Worm (Caenorhabditis elegans) whole organism, L3 larva: ENCODE results near the gene nlp-24.

Experiments
- R02D3.7 ChIP-seq: fragments of 150-350 bp; optimal IDR thresholded peaks from 2 replicates; lab custom pipeline; 2014; ENCODE audit warnings: missing biosample characterization, missing genetic modification characterization
- aly-2 ChIP-seq: fragments of 150-350 bp; optimal IDR thresholded peaks from 2 replicates; lab custom pipeline; 2014; ENCODE audit warnings: missing biosample characterization, missing genetic modification characterization
- ceh-16 ChIP-seq: sonication (generic microtip); optimal IDR thresholded peaks from 2 replicates; lab custom pipeline; 2017; ENCODE audit warnings: missing biosample characterization, missing genetic modification characterization
- ceh-82 ChIP-seq: fragments of 150-350 bp; optimal IDR thresholded peaks from 2 replicates; lab custom pipeline; 2014; ENCODE audit warnings: missing biosample characterization, missing genetic modification characterization
- ceh-9 ChIP-seq: sonication (generic microtip); optimal IDR thresholded peaks from 2 replicates; lab custom pipeline; 2018; ENCODE audit warnings: missing biosample characterization, missing genetic modification characterization
- daf-12 ChIP-seq: fragments of 150-350 bp; optimal IDR thresholded peaks from 2 replicates; lab custom pipeline; 2014; ENCODE audit warnings: missing biosample characterization, missing genetic modification reagents, missing genetic modification characterization
- egl-27 ChIP-seq: sonication (generic microtip); optimal IDR thresholded peaks from 4 replicates; lab custom pipeline; 2017; ENCODE audit warnings: missing biosample characterization, missing genetic modification reagents, missing genetic modification characterization
- elt-1 ChIP-seq: fragments of 150-350 bp; optimal IDR thresholded peaks from 2 replicates; lab custom pipeline; 2014; ENCODE audit warnings: missing biosample characterization, missing genetic modification characterization
- elt-2 ChIP-seq: sonication (generic microtip); optimal IDR thresholded peaks from 2 replicates; lab custom pipeline; 2016; ENCODE audit warnings: missing genetic modification reagents, mild to moderate bottlenecking, missing genetic modification characterization, missing compliant biosample characterization
- eor-1 ChIP-seq, 2 experiments: fragments of 150-350 bp; optimal IDR thresholded peaks; 2 replicates each; lab custom pipeline; 2014 to 2018; ENCODE audit warnings: missing biosample characterization in 2 of 2, missing genetic modification characterization in 2 of 2
- fkh-10 ChIP-seq: sonication (generic microtip); optimal IDR thresholded peaks from 2 replicates; lab custom pipeline; 2017; ENCODE audit warnings: missing biosample characterization, missing genetic modification reagents, missing genetic modification characterization
- hmg-11 ChIP-seq: sonication (generic microtip); optimal IDR thresholded peaks from 2 replicates; lab custom pipeline; 2016; ENCODE audit warnings: missing genetic modification characterization, missing compliant biosample characterization
- lin-15B ChIP-seq: fragments of 150-350 bp; optimal IDR thresholded peaks from 2 replicates; lab custom pipeline; 2014; ENCODE audit warnings: missing biosample characterization, missing genetic modification characterization
- lin-39 ChIP-seq: fragments of 150-350 bp; optimal IDR thresholded peaks from 2 replicates; lab custom pipeline; 2018; ENCODE audit warnings: missing biosample characterization, missing genetic modification reagents, missing genetic modification characterization
- mdl-1 ChIP-seq: fragments of 150-350 bp; optimal IDR thresholded peaks from 2 replicates; lab custom pipeline; 2014; ENCODE audit warnings: missing biosample characterization, missing genetic modification characterization
- mml-1 ChIP-seq: fragments of 150-350 bp; sonication (generic microtip); optimal IDR thresholded peaks from 3 replicates; lab custom pipeline; 2014; ENCODE audit warnings: missing biosample characterization, missing genetic modification characterization
- nfya-1 ChIP-seq: sonication (generic microtip); optimal IDR thresholded peaks from 2 replicates; lab custom pipeline; 2017; ENCODE audit warnings: missing genetic modification characterization, mild to moderate bottlenecking, missing compliant biosample characterization, antibody characterized with exemption, moderate library complexity; ENCODE audit not compliant: insufficient read depth
- nhr-11 ChIP-seq: fragments of 150-350 bp; optimal IDR thresholded peaks from 2 replicates; lab custom pipeline; 2014; ENCODE audit warnings: missing biosample characterization, missing genetic modification characterization
- nhr-12 ChIP-seq: fragments of 150-350 bp; optimal IDR thresholded peaks from 2 replicates; lab custom pipeline; 2014; ENCODE audit warnings: missing biosample characterization, missing genetic modification characterization
- nhr-237 ChIP-seq: fragments of 150-350 bp; optimal IDR thresholded peaks from 2 replicates; lab custom pipeline; 2014; ENCODE audit warnings: missing biosample characterization, missing genetic modification characterization
- nhr-25 ChIP-seq: sonication (generic microtip); optimal IDR thresholded peaks from 2 replicates; lab custom pipeline; 2017; ENCODE audit warnings: missing biosample characterization, missing genetic modification characterization
- nhr-28 ChIP-seq: fragments of 150-350 bp; optimal IDR thresholded peaks from 2 replicates; lab custom pipeline; 2014; ENCODE audit warnings: missing biosample characterization, missing genetic modification characterization
- nhr-43 ChIP-seq: sonication (generic microtip); optimal IDR thresholded peaks from 2 replicates; lab custom pipeline; 2016; ENCODE audit warnings: mild to moderate bottlenecking, missing genetic modification characterization, missing compliant biosample characterization; ENCODE audit not compliant: poor library complexity, severe bottlenecking
- nhr-67 ChIP-seq: fragments of 150-350 bp; optimal IDR thresholded peaks from 2 replicates; lab custom pipeline; 2014; ENCODE audit warnings: missing biosample characterization, missing genetic modification characterization
- nhr-76 ChIP-seq: fragments of 150-350 bp; sonication (generic microtip); optimal IDR thresholded peaks from 5 replicates; lab custom pipeline; 2014; ENCODE audit warnings: missing biosample characterization, missing genetic modification characterization
- nhr-77 ChIP-seq: fragments of 150-350 bp; optimal IDR thresholded peaks from 2 replicates; lab custom pipeline; 2014; ENCODE audit warnings: missing biosample characterization, missing genetic modification characterization
- pha-4 ChIP-seq: fragments of 150-350 bp; optimal IDR thresholded peaks from 2 replicates; lab custom pipeline; 2014; ENCODE audit warnings: missing biosample characterization, missing genetic modification reagents, missing genetic modification characterization
- pqm-1 ChIP-seq: fragments of 150-350 bp; optimal IDR thresholded peaks from 2 replicates; lab custom pipeline; 2017; ENCODE audit warnings: missing biosample characterization, missing genetic modification characterization, inconsistent platforms
- sea-2 ChIP-seq: fragments of 150-350 bp; sonication (generic microtip); optimal IDR thresholded peaks from 4 replicates; lab custom pipeline; 2014; ENCODE audit warnings: missing biosample characterization, missing genetic modification reagents, missing genetic modification characterization
- skn-1 ChIP-seq: fragments of 150-350 bp; optimal IDR thresholded peaks from 2 replicates; lab custom pipeline; 2014; ENCODE audit warnings: missing biosample characterization, missing genetic modification characterization
- snpc-4 ChIP-seq: fragments of 150-350 bp; optimal IDR thresholded peaks from 2 replicates; lab custom pipeline; 2014; ENCODE audit warnings: missing biosample characterization, missing genetic modification characterization
- tbx-2 ChIP-seq: sonication (generic microtip); optimal IDR thresholded peaks from 2 replicates; lab custom pipeline; 2016; ENCODE audit warnings: mild to moderate bottlenecking, missing genetic modification characterization, missing compliant biosample characterization
- unc-39 ChIP-seq: sonication (generic microtip); optimal IDR thresholded peaks from 4 replicates; lab custom pipeline; 2017; ENCODE audit warnings: missing biosample characterization, missing genetic modification characterization
- unc-62 ChIP-seq: fragments of 150-350 bp; sonication (generic microtip); optimal IDR thresholded peaks from 4 replicates; lab custom pipeline; 2014; ENCODE audit warnings: missing biosample characterization, missing genetic modification reagents, missing genetic modification characterization
- zag-1 ChIP-seq: fragments of 150-350 bp; optimal IDR thresholded peaks from 2 replicates; lab custom pipeline; 2014; ENCODE audit warnings: missing biosample characterization, missing genetic modification characterization
- ztf-11 ChIP-seq: fragments of 150-350 bp; optimal IDR thresholded peaks from 2 replicates; lab custom pipeline; 2014; ENCODE audit warnings: missing biosample characterization, missing genetic modification characterization
- ztf-4 ChIP-seq: fragments of 150-350 bp; optimal IDR thresholded peaks from 2 replicates; lab custom pipeline; 2014; ENCODE audit warnings: missing biosample characterization, missing genetic modification characterization

The nlp-24 gene

ce11 chrV:11585122-11585521 is 31.1 kb upstream of the nlp-24 start (continued):
- no peak for TF ChIP-seq aly-2 (tag; lab: Kevin White, UChicago)
- TF ChIP-seq pqm-1 (tag; lab: Kevin White, UChicago): peak; percentile 34
- no peak for TF ChIP-seq nhr-76
- no peak for TF ChIP-seq ceh-16 (tag; lab: Kevin White, UChicago)
- no peak for TF ChIP-seq nhr-12
- TF ChIP-seq hmg-11 (tag; lab: Kevin White, UChicago): no peak
- no peak for TF ChIP-seq lin-15B

- no peak for TF ChIP-seq nfya-1
- TF ChIP-seq hmg-11 (tag; lab: Kevin White, UChicago): no peak
- TF ChIP-seq zag-1: no peak
- no peak for TF ChIP-seq ztf-4 (tag; lab: Kevin White, UChicago)
- TF ChIP-seq nhr-237: no peak
- no peak for TF ChIP-seq fkh-10 (GFP tag; lab: Kevin White, UChicago)
- TF ChIP-seq nhr-67 (tag; lab: Kevin White, UChicago): no peak
- TF ChIP-seq nhr-76: no peak
- TF ChIP-seq ceh-82 (tag; lab: Kevin White, UChicago): no peak
- TF ChIP-seq nhr-77 (tag; lab: Kevin White, UChicago): no peak
- TF ChIP-seq nhr-25 (tag; lab: Kevin White, UChicago): no peak
- TF ChIP-seq tbx-2: no peak
- no peak for TF ChIP-seq mdl-1 (tag; lab: Kevin White, UChicago)
- no peak for TF ChIP-seq eor-1 (tag; optimal IDR thresholded peaks at IDR 0.05; lab: Kevin White, UChicago)
- TF ChIP-seq ceh-9: no peak
- no peak for TF ChIP-seq unc-39 (tag; lab: Kevin White, UChicago)
- no peak for TF ChIP-seq pha-4
- TF ChIP-seq egl-27: no peak
Observed at ce11 chrV:11589433-11589832, 26.7 kb upstream of the nlp-24 start, which contains the start of gene srx-82. srx-82 (plus strand) TSS chrV:11589733.

- TF ChIP-seq ceh-9 (no peak), zag-1 (no peak)
Observed at ce11 chrV:11593427-11593826, 22.7 kb upstream of the nlp-24 start, which contains the start of gene srx-80. srx-80 (plus strand) TSS chrV:11593727.

ce11 chrV:11593888-11594287 is 22.3 kb upstream of the nlp-24 start:
- TF ChIP-seq skn-1 (tag; lab: Kevin White, UChicago) (no peak), nhr-11 (tag; lab: Kevin White, UChicago) (no peak), pha-4 (no peak), daf-12 (tag; lab: Kevin White, UChicago) (no peak), nfya-1 (no peak), nhr-43 (no peak), lin-15B (no peak), elt-2 (tag; lab: Kevin White, UChicago) (no peak), zag-1 (no peak), ztf-11 (tag; lab: Kevin White, UChicago) (no peak), ceh-9 (no peak), nhr-76 (no peak), tbx-2 (no peak), mml-1 (no peak)

- no peak for TF ChIP-seq elt-1
- no peak for TF ChIP-seq egl-27
- TF ChIP-seq nhr-12: no peak
- TF ChIP-seq fkh-10 (GFP tag; lab: Kevin White, UChicago): no peak
- no peak for TF ChIP-seq snpc-4
- TF ChIP-seq sea-2 (GFP tag; lab: Kevin White, UChicago): no peak
- no peak for TF ChIP-seq daf-12 (tag; lab: Kevin White, UChicago)
- TF ChIP-seq nhr-28 (tag; lab: Kevin White, UChicago): no peak
- TF ChIP-seq mml-1: no peak
- TF ChIP-seq nhr-25 (tag; lab: Kevin White, UChicago): no peak
- no peak for TF ChIP-seq nhr-11 (tag; lab: Kevin White, UChicago)
- no peak for TF ChIP-seq nhr-76
- TF ChIP-seq lin-39 (tag; lab: Kevin White, UChicago): no peak
- TF ChIP-seq nhr-43: no peak
- no peak for TF ChIP-seq pqm-1 (tag; lab: Kevin White, UChicago)
- TF ChIP-seq lin-15B: no peak
- no peak for TF ChIP-seq pha-4
- TF ChIP-seq unc-62 (GFP tag; lab: Kevin White, UChicago): no peak
- no peak for TF ChIP-seq R02D3.7
- TF ChIP-seq, all 47 proteins: peak for 0
Observed at ce11 chrV:11598807-11599206, 17.4 kb upstream of the nlp-24 start, which contains the start of gene srx-84. srx-84 (plus strand) TSS chrV:11599107.
